Fruit fly (Drosophila melanogaster) whole organism, embryonic: ENCODE measurements around the gene CARPA.

Source experiments
- Asciz ChIP-seq: fragments of 200-800 bp; sonication (Bioruptor generic); optimal IDR thresholded peaks from 2 replicates; lab custom pipeline; 2017; ENCODE audit warnings: missing biosample characterization, mild to moderate bottlenecking, missing genetic modification characterization, missing genetic modification reagents
- BEAF-32 ChIP-seq: fragments of 200-800 bp; sonication (Bioruptor generic); optimal IDR thresholded peaks from 3 replicates; lab custom pipeline; 2017; ENCODE audit warnings: missing biosample characterization, missing genetic modification characterization, mild to moderate bottlenecking, moderate library complexity, missing genetic modification reagents
- CG10147 ChIP-seq: fragments of 200-800 bp; sonication (Bioruptor generic); optimal IDR thresholded peaks from 2 replicates; lab custom pipeline; 2019; ENCODE audit warnings: missing biosample characterization, mild to moderate bottlenecking, missing genetic modification characterization, moderate library complexity
- CG10959 ChIP-seq: fragments of 200-800 bp; sonication (Bioruptor generic); IDR thresholded peaks from 2 replicates; pipeline ENCODE4 v1.3.6; 2022; ENCODE audit warnings: missing biosample characterization, missing genetic modification characterization
- CG11560 ChIP-seq: fragments of 200-800 bp; sonication (Bioruptor generic); IDR thresholded peaks from 3 replicates; pipeline ENCODE4 v1.3.6; 2022; ENCODE audit warnings: missing biosample characterization, missing genetic modification characterization
- CG12219 ChIP-seq: fragments of 200-800 bp; sonication (Bioruptor generic); optimal IDR thresholded peaks from 3 replicates; lab custom pipeline; 2018; ENCODE audit warnings: missing biosample characterization, mild to moderate bottlenecking, missing genetic modification characterization
- CG15696 ChIP-seq: fragments of 200-800 bp; sonication (Bioruptor generic); optimal IDR thresholded peaks from 2 replicates; lab custom pipeline; 2019; ENCODE audit warnings: missing biosample characterization, mild to moderate bottlenecking, missing genetic modification characterization, moderate library complexity
- CG16779 ChIP-seq: fragments of 200-800 bp; sonication (Bioruptor generic); IDR thresholded peaks from 2 replicates; pipeline ENCODE4 v1.3.6; 2022; ENCODE audit warnings: missing biosample characterization, missing genetic modification characterization
- CG17829 ChIP-seq: fragments of 200-800 bp; optimal IDR thresholded peaks from 2 replicates; lab custom pipeline; 2019; ENCODE audit warnings: missing biosample characterization, mild to moderate bottlenecking, missing genetic modification characterization, moderate library complexity
- CG18764 ChIP-seq: fragments of 200-800 bp; sonication (Bioruptor generic); optimal IDR thresholded peaks from 3 replicates; lab custom pipeline; 2016; ENCODE audit warnings: missing biosample characterization, missing genetic modification characterization
- CG2712 ChIP-seq: fragments of 200-800 bp; optimal IDR thresholded peaks from 3 replicates; lab custom pipeline; 2019; ENCODE audit warnings: missing biosample characterization, mild to moderate bottlenecking, missing genetic modification characterization, moderate library complexity
- CG30020 ChIP-seq: fragments of 200-800 bp; optimal IDR thresholded peaks from 2 replicates; lab custom pipeline; 2019; ENCODE audit warnings: missing biosample characterization, mild to moderate bottlenecking, missing genetic modification characterization, moderate library complexity
- CG3065 ChIP-seq: fragments of 200-800 bp; sonication (Bioruptor generic); optimal IDR thresholded peaks from 2 replicates; lab custom pipeline; 2016; ENCODE audit warnings: missing biosample characterization, missing genetic modification characterization
- CG3407 ChIP-seq: fragments of 200-800 bp; sonication (Bioruptor generic); optimal IDR thresholded peaks from 2 replicates; lab custom pipeline; 2018; ENCODE audit warnings: missing biosample characterization, mild to moderate bottlenecking, missing genetic modification characterization
- CG3847 ChIP-seq: fragments of 200-800 bp; sonication (Bioruptor generic); IDR thresholded peaks from 2 replicates; pipeline ENCODE4 v1.3.6; 2022; ENCODE audit warnings: missing biosample characterization, missing genetic modification characterization
- CG4282 ChIP-seq: fragments of 200-800 bp; sonication (Bioruptor generic); optimal IDR thresholded peaks from 2 replicates; lab custom pipeline; 2016; ENCODE audit warnings: missing biosample characterization, missing genetic modification characterization
- CG7963 ChIP-seq: fragments of 200-800 bp; sonication (Bioruptor generic); IDR thresholded peaks from 3 replicates; pipeline ENCODE4 v1.3.6; 2022; ENCODE audit warnings: missing biosample characterization, missing genetic modification characterization; ENCODE audit not compliant: partially characterized antibody
- CG8359 ChIP-seq: fragments of 200-800 bp; sonication (Bioruptor generic); optimal IDR thresholded peaks from 2 replicates; lab custom pipeline; 2017; ENCODE audit warnings: missing biosample characterization, mild to moderate bottlenecking, missing genetic modification characterization, borderline replicate concordance
- Dip3 ChIP-seq: fragments of 200-800 bp; sonication (Bioruptor generic); optimal IDR thresholded peaks from 3 replicates; lab custom pipeline; 2016; ENCODE audit warnings: missing biosample characterization, missing genetic modification characterization
- Dref ChIP-seq: fragments of 200-800 bp; sonication (Bioruptor generic); IDR thresholded peaks from 2 replicates; pipeline ENCODE4 v1.3.6; 2022; ENCODE audit warnings: missing biosample characterization, missing genetic modification characterization
- ERR ChIP-seq: fragments of 200-800 bp; sonication (Bioruptor generic); optimal IDR thresholded peaks from 2 replicates; lab custom pipeline; 2016; ENCODE audit warnings: missing biosample characterization, missing genetic modification characterization
- Hand ChIP-seq: fragments of 200-800 bp; sonication (Bioruptor generic); optimal IDR thresholded peaks from 2 replicates; lab custom pipeline; 2017; ENCODE audit warnings: mild to moderate bottlenecking, missing biosample characterization, missing genetic modification reagents, missing genetic modification characterization
- Hsf ChIP-seq: fragments of 200-800 bp; sonication (Bioruptor generic); optimal IDR thresholded peaks from 3 replicates; lab custom pipeline; 2016; ENCODE audit warnings: missing biosample characterization, missing genetic modification characterization
- MBD-R2 ChIP-seq: fragments of 200-800 bp; sonication (Bioruptor generic); IDR thresholded peaks from 2 replicates; pipeline ENCODE4 v1.3.6; 2022; ENCODE audit warnings: missing biosample characterization, missing genetic modification characterization
- Nf-YB ChIP-seq: fragments of 200-800 bp; sonication (Bioruptor generic); optimal IDR thresholded peaks from 3 replicates; lab custom pipeline; 2019; ENCODE audit warnings: missing biosample characterization, mild to moderate bottlenecking, missing genetic modification characterization, moderate library complexity
- Nf-YC ChIP-seq: fragments of 200-800 bp; optimal IDR thresholded peaks from 3 replicates; lab custom pipeline; 2019; ENCODE audit warnings: missing biosample characterization, mild to moderate bottlenecking, missing genetic modification characterization, moderate library complexity
- TFAM ChIP-seq: fragments of 200-800 bp; sonication (Bioruptor generic); optimal IDR thresholded peaks from 2 replicates; lab custom pipeline; 2017; ENCODE audit warnings: missing biosample characterization, missing genetic modification characterization, inconsistent platforms
- ara ChIP-seq: fragments of 200-800 bp; sonication (Bioruptor generic); IDR thresholded peaks from 2 replicates; pipeline ENCODE4 v1.3.6; 2022; ENCODE audit warnings: missing biosample characterization, missing genetic modification characterization
- az2 ChIP-seq: fragments of 200-800 bp; sonication (Bioruptor generic); optimal IDR thresholded peaks from 3 replicates; lab custom pipeline; 2016; ENCODE audit warnings: missing biosample characterization, missing genetic modification characterization
- croc ChIP-seq: fragments of 200-800 bp; sonication (Bioruptor generic); conservative IDR thresholded peaks from 3 replicates; pipeline ENCODE4 v1.3.6; 2022; ENCODE audit warnings: missing biosample characterization, missing genetic modification characterization
- crp ChIP-seq, 2 experiments: fragments of 200-800 bp; sonication (Bioruptor generic); optimal IDR thresholded peaks; 2 replicates in 1 of 2; 3 replicates in 1 of 2; lab custom pipeline; 2017; ENCODE audit warnings: missing biosample characterization in 2 of 2, missing genetic modification characterization in 2 of 2, mild to moderate bottlenecking in 1 of 2, moderate library complexity in 1 of 2
- dan ChIP-seq: fragments of 200-800 bp; sonication (Bioruptor generic); IDR thresholded peaks from 2 replicates; pipeline ENCODE4 v1.3.6; 2022; ENCODE audit warnings: missing biosample characterization, missing genetic modification characterization
- dimm ChIP-seq: fragments of 200-800 bp; sonication (Bioruptor generic); IDR thresholded peaks from 2 replicates; pipeline ENCODE4 v1.3.6; 2022; ENCODE audit warnings: missing biosample characterization, missing genetic modification characterization
- dysf ChIP-seq: fragments of 200-800 bp; sonication (Bioruptor generic); IDR thresholded peaks from 3 replicates; pipeline ENCODE4 v1.3.6; 2022; ENCODE audit warnings: missing biosample characterization, missing genetic modification characterization
- fd3F ChIP-seq: fragments of 200-800 bp; sonication (Bioruptor generic); optimal IDR thresholded peaks from 2 replicates; lab custom pipeline; 2018; ENCODE audit warnings: missing biosample characterization, mild to moderate bottlenecking, missing genetic modification characterization, moderate library complexity
- fru ChIP-seq: fragments of >200 bp; optimal IDR thresholded peaks from 2 replicates; lab custom pipeline; 2017
- gcm ChIP-seq: fragments of 200-800 bp; sonication (Bioruptor generic); optimal IDR thresholded peaks from 2 replicates; lab custom pipeline; 2019; ENCODE audit warnings: missing biosample characterization, mild to moderate bottlenecking, missing genetic modification characterization, moderate library complexity
- hbn ChIP-seq: fragments of 200-800 bp; sonication (Bioruptor generic); IDR thresholded peaks from 2 replicates; pipeline ENCODE4 v1.3.6; 2022; ENCODE audit warnings: missing biosample characterization, missing genetic modification characterization; ENCODE audit not compliant: partially characterized antibody
- her ChIP-seq: fragments of 200-800 bp; sonication (Bioruptor generic); optimal IDR thresholded peaks from 2 replicates; lab custom pipeline; 2016; ENCODE audit warnings: missing biosample characterization, missing genetic modification characterization
- insv ChIP-seq, 2 experiments: fragments of 200-800 bp; sonication (Bioruptor generic); optimal IDR thresholded peaks; 3 replicates each; lab custom pipeline; 2016 to 2018; ENCODE audit warnings: missing biosample characterization in 2 of 2, missing genetic modification characterization in 2 of 2
- lab ChIP-seq: fragments of 200-800 bp; sonication (Bioruptor generic); optimal IDR thresholded peaks from 3 replicates; lab custom pipeline; 2017; ENCODE audit warnings: missing biosample characterization, missing genetic modification characterization, mild to moderate bottlenecking, moderate library complexity, missing genetic modification reagents
- lilli ChIP-seq: fragments of 200-800 bp; sonication (Bioruptor generic); optimal IDR thresholded peaks from 3 replicates; lab custom pipeline; 2016; ENCODE audit warnings: missing biosample characterization, missing genetic modification characterization
- lola ChIP-seq, 3 experiments: fragments of >200 bp in 2 of 3; fragments of 200-800 bp in 1 of 3; sonication (Bioruptor generic) in 1 of 3; optimal IDR thresholded peaks; 2 replicates each; lab custom pipeline; 2017 to 2019; ENCODE audit warnings: missing biosample characterization in 3 of 3, missing genetic modification characterization in 3 of 3, mild to moderate bottlenecking in 1 of 3, moderate library complexity in 1 of 3
- org-1 ChIP-seq: fragments of 200-800 bp; sonication (Bioruptor generic); optimal IDR thresholded peaks from 2 replicates; lab custom pipeline; 2017; ENCODE audit warnings: missing biosample characterization, missing genetic modification characterization
- pan ChIP-seq, 4 experiments: fragments of >200 bp in 3 of 4; fragments of 200-800 bp in 1 of 4; sonication (Bioruptor generic) in 1 of 4; optimal IDR thresholded peaks in 3 of 4; IDR thresholded peaks in 1 of 4; 2 replicates each; pipeline versions ENCODE4 v1.3.6 to Lab custom; 2017 to 2022; ENCODE audit warnings: missing biosample characterization in 2 of 4, missing genetic modification characterization in 2 of 4, mixed read lengths in 1 of 4
- tin ChIP-seq: fragments of 200-800 bp; sonication (Bioruptor generic); optimal IDR thresholded peaks from 3 replicates; lab custom pipeline; 2016; ENCODE audit warnings: missing biosample characterization, missing genetic modification characterization
- trem ChIP-seq: fragments of 200-800 bp; optimal IDR thresholded peaks from 3 replicates; lab custom pipeline; 2019; ENCODE audit warnings: missing biosample characterization, mild to moderate bottlenecking, missing genetic modification characterization, moderate library complexity
- z ChIP-seq: fragments of 200-800 bp; sonication (Bioruptor generic); IDR thresholded peaks from 3 replicates; pipeline ENCODE4 v1.3.6; 2022; ENCODE audit warnings: missing biosample characterization, missing genetic modification characterization

The CARPA gene

dm6 chrX:7888386-7889024, 62.5 kb downstream of the CARPA start, which contains the start of gene Acat1 (continued):
- TF ChIP-seq Dref (peak; percentile 68), az2 (peak; percentile 49), CG15696 (tag; lab: Kevin White, UChicago) (no peak), Hand (GFP tag; lab: Kevin White, UChicago) (no peak), croc (GFP tag; lab: Robert Waterston, UW) (no peak), CG11560 (0 out of 3 replicates have a peak, but pooled peaks have one; percentile 10), CG7963 (GFP tag; lab: Robert Waterston, UW) (no peak), CG12219 (GFP tag; lab: Kevin White, UChicago) (no peak), CG3847 (GFP tag; lab: Robert Waterston, UW) (peak; percentile 53; the same call in 1 of the 2 replicates), crp (GFP tag; optimal IDR thresholded peaks at IDR 0.05; lab: Kevin White, UChicago) (peak; percentile 11 to 83), CG2712 (tag; lab: Kevin White, UChicago) (peak; percentile 64), org-1 (GFP tag; lab: Kevin White, UChicago) (no peak), CG17829 (peak; percentile 43), lab (GFP tag; lab: Kevin White, UChicago) (peak; percentile 72), CG10147 (GFP tag; lab: Kevin White, UChicago) (no peak), Nf-YB (GFP tag; lab: Kevin White, UChicago) (peak; percentile 39), z (GFP tag; lab: Robert Waterston, UW) (no peak), fd3F (GFP tag; lab: Kevin White, UChicago) (no peak), gcm (GFP tag; lab: Kevin White, UChicago) (peak; percentile 8), hbn (GFP tag; lab: Robert Waterston, UW) (peak; percentile 18; the same call in 1 of the 2 replicates), dan (GFP tag; lab: Robert Waterston, UW) (no peak), ara (GFP tag; lab: Robert Waterston, UW) (peak; percentile 38; the same call in 1 of the 2 replicates), ERR (GFP tag; lab: Kevin White, UChicago) (no peak), Asciz (GFP tag; lab: Kevin White, UChicago) (peak; percentile 56), dysf (GFP tag; lab: Robert Waterston, UW) (0 out of 3 replicates have a peak, but pooled peaks have one; percentile 20), fru (lab: Kevin White, UChicago) (no peak), tin (GFP tag; lab: Kevin White, UChicago) (peak; percentile 49), BEAF-32 (GFP tag; lab: Kevin White, UChicago) (peak; percentile 57), trem (tag; lab: Kevin White, UChicago) (peak; percentile 52), pan (optimal IDR thresholded peaks at IDR 0.05; lab: Kevin White, UChicago) (no peak), pan (GFP tag; optimal IDR thresholded peaks at IDR 0.05 in 1 of 2, IDR thresholded peaks at IDR 0.05 in 1 of 2) (peak in 1 of 2 experiments; percentile 61), her (peak; percentile 14), CG10959 (GFP tag; lab: Robert Waterston, UW) (no peak), CG3407 (peak; percentile 33), insv (GFP tag; optimal IDR thresholded peaks at IDR 0.05; lab: Kevin White, UChicago) (peak; percentile 56 to 94), lola (GFP tag; optimal IDR thresholded peaks at IDR 0.05; lab: Kevin White, UChicago) (peak in 1 of 3 experiments; percentile 30), CG4282 (GFP tag; lab: Kevin White, UChicago) (no peak), lilli (GFP tag; lab: Kevin White, UChicago) (peak; percentile 80), TFAM (GFP tag; lab: Kevin White, UChicago) (no peak), CG3065 (GFP tag; lab: Kevin White, UChicago) (no peak), MBD-R2 (peak; percentile 60; the same call in 1 of the 2 replicates), CG18764 (GFP tag; lab: Kevin White, UChicago) (peak; percentile 15), Dip3 (GFP tag; lab: Kevin White, UChicago) (peak; percentile 71), Hsf (GFP tag; lab: Kevin White, UChicago) (peak; percentile 69), CG30020 (tag; lab: Kevin White, UChicago) (no peak), Nf-YC (peak; percentile 42), CG16779 (GFP tag; lab: Robert Waterston, UW) (no peak), CG8359 (no peak), dimm (no peak)
